Worm (Caenorhabditis elegans) whole organism, L3 larva: ENCODE data around the gene F45G2.9.

Source experiments
- R02D3.7 ChIP-seq: fragments of 150-350 bp; optimal IDR thresholded peaks from 2 replicates; lab custom pipeline; 2014; ENCODE audit warnings: missing biosample characterization, missing genetic modification characterization
- elt-3 ChIP-seq, 3 experiments: fragments of 150-350 bp in 1 of 3; sonication (generic microtip) in 2 of 3; optimal IDR thresholded peaks; 2 replicates in 2 of 3; 4 replicates in 1 of 3; lab custom pipeline; 2014 to 2017; ENCODE audit warnings: missing biosample characterization in 3 of 3, missing genetic modification characterization in 3 of 3
- fkh-2 ChIP-seq: fragments of 150-350 bp; optimal IDR thresholded peaks from 2 replicates; lab custom pipeline; 2014; ENCODE audit warnings: missing biosample characterization, missing genetic modification reagents, missing genetic modification characterization
- lin-39 ChIP-seq: fragments of 150-350 bp; optimal IDR thresholded peaks from 2 replicates; lab custom pipeline; 2018; ENCODE audit warnings: missing biosample characterization, missing genetic modification reagents, missing genetic modification characterization
- mdl-1 ChIP-seq: fragments of 150-350 bp; optimal IDR thresholded peaks from 2 replicates; lab custom pipeline; 2014; ENCODE audit warnings: missing biosample characterization, missing genetic modification characterization
- nhr-76 ChIP-seq: fragments of 150-350 bp; sonication (generic microtip); optimal IDR thresholded peaks from 5 replicates; lab custom pipeline; 2014; ENCODE audit warnings: missing biosample characterization, missing genetic modification characterization
- tbx-2 ChIP-seq: sonication (generic microtip); optimal IDR thresholded peaks from 2 replicates; lab custom pipeline; 2016; ENCODE audit warnings: mild to moderate bottlenecking, missing genetic modification characterization, missing compliant biosample characterization
- unc-62 ChIP-seq: fragments of 150-350 bp; sonication (generic microtip); optimal IDR thresholded peaks from 4 replicates; lab custom pipeline; 2014; ENCODE audit warnings: missing biosample characterization, missing genetic modification reagents, missing genetic modification characterization

DNA sequence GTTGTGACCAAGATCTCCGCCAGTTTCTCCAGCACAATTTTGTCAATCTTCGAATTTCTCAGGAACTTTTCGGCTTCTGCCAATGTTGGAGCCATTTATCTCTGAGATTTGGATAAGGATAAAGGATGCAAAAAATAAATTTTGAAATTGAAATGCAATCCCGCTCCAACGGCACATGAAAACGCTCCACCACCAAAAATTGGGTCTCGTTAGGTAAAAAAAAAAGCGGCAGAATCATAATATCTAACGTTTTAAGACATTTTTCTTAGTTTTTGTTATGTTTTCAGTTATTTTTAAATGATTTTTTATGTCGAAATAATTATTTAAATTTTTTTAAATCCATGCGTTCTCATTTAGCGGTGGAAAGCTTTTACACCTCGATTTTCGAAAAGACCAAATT is 2.3 kb downstream of the F45G2.9 start, which contains the start of gene F45G2.7:
- no peak for TF ChIP-seq elt-3 (tag; optimal IDR thresholded peaks at IDR 0.05; lab: Kevin White, UChicago)
- TF ChIP-seq tbx-2 (tag; lab: Kevin White, UChicago) = no peak
- no peak for TF ChIP-seq unc-62 (GFP tag; lab: Kevin White, UChicago)
- TF ChIP-seq mdl-1 (tag; lab: Kevin White, UChicago) = no peak
- TF ChIP-seq nhr-76 (tag; lab: Kevin White, UChicago) = no peak
- TF ChIP-seq lin-39 (tag; lab: Kevin White, UChicago) = no peak
- no peak for TF ChIP-seq R02D3.7
- TF ChIP-seq fkh-2 (tag; lab: Kevin White, UChicago) = no peak
